Fruit fly (Drosophila melanogaster) whole organism, wandering third instar larva: ENCODE results near the gene eIF1.

Experiments used
- h ChIP-seq: fragments of 200-800 bp; sonication (Bioruptor generic); optimal IDR thresholded peaks from 3 replicates; lab custom pipeline; 2016; ENCODE audit warnings: missing biosample characterization, mild to moderate bottlenecking, missing genetic modification characterization
- usp ChIP-seq: fragments of >200 bp; optimal IDR thresholded peaks from 2 replicates; lab custom pipeline; 2017; ENCODE audit warnings: missing biosample characterization, missing genetic modification characterization

DNA sequence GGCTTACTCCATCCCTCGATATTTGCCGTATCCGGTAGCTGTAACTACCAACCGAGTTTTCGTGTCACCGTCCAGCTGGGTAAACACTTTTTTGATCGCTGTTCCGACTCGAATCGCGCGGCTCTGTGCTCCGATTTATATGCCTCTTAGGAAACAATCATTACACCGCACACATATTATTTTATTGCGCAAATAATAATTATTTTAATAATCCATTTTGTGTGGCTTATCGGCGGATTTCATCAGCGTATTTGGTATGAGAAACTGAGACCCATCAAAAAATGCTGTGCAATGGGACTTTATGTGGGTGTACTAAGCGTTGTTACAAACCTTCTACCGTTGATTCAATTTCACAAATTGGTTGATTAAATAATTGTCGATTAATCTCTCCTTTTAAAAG is 20.1 kb upstream of the eIF1 start, which contains the start of gene CG32271:
- TF ChIP-seq h (GFP tag; lab: Kevin White, UChicago) (no peak), usp (GFP tag; lab: Kevin White, UChicago) (no peak)
